ENCODE assay signal across 2 fruit fly cellular contexts in the genomic region with DNA sequence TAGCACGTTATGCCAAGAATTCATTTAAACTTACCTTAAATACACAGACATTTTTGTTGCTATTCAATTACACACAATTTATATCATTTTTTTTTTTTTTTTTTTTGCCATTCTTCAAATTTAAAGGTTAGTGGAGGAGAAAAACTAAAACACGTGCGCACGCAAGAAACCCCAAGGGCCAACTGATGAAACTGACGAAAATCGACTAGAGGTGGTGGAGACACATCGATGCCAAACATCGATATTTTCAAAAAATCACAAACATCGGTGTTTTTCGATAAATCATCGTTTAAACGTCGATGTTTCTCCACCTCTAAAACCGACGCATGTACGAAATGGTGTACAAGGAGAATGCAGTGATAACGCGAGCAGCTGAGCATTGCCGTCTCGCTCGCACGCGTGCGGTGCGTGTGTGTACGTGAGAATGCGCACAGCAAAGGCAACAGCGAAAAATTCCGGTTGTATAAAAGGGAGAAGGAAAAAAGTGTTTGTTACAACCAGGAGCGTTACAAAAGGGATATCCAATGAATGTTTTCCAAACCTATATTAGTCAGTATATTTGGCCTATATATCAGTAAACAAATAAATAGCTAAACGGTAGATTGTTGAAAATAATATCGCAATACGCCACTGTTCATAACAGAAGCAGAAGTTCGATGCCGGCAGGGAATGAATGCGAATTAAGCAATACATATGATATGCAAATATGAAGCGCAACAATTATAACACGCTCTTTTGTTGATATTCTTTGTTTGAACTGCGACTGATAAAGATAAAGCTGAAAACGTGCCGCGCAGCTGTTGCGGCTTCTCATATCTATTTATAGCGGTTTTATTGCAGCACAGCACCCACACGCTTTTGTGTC.
TF ChIP-seq lines count a peak whose summit lies in the region.

No protein-coding gene starts in this region.

TF ChIP-seq in whole organism, embryonic, 481 proteins besides CTCF, POLR2A, EP300 and RAD21 (continued from another document and continues in another):
- no peak for TF ChIP-seq Ets97D (GFP tag; optimal IDR thresholded peaks at IDR 0.05; lab: Kevin White, UChicago)
- no peak for TF ChIP-seq CG7357 (GFP tag; IDR thresholded peaks at IDR 0.05; lab: Robert Waterston, UW)
- TF ChIP-seq Opbp (GFP tag; IDR thresholded peaks at IDR 0.05; lab: Robert Waterston, UW; ENCODE audit: partially characterized antibody), result no peak
- peak; percentile 43 for TF ChIP-seq Asciz (GFP tag; optimal IDR thresholded peaks at IDR 0.05; lab: Kevin White, UChicago)
- TF ChIP-seq Sry-δ (GFP tag; optimal IDR thresholded peaks at IDR 0.05; lab: Kevin White, UChicago), result peak; percentile 88
- no peak for TF ChIP-seq CrebB (tag; optimal IDR thresholded peaks at IDR 0.05; lab: Kevin White, UChicago)
- no peak for TF ChIP-seq CG13123 (GFP tag; optimal IDR thresholded peaks at IDR 0.05; lab: Kevin White, UChicago)
- no peak for TF ChIP-seq phol (tag; optimal IDR thresholded peaks at IDR 0.05; lab: Kevin White, UChicago)
- TF ChIP-seq Ravus (GFP tag; IDR thresholded peaks at IDR 0.05; lab: Robert Waterston, UW), result no peak
- peak; percentile 27 for TF ChIP-seq BtbVII (GFP tag; optimal IDR thresholded peaks at IDR 0.05; lab: Kevin White, UChicago)
- no peak for TF ChIP-seq tup (GFP tag; optimal IDR thresholded peaks at IDR 0.05; lab: Kevin White, UChicago)
- TF ChIP-seq Xbp1 (GFP tag; optimal IDR thresholded peaks at IDR 0.05; lab: Kevin White, UChicago), result no peak
- no peak for TF ChIP-seq fd64A (GFP tag; optimal IDR thresholded peaks at IDR 0.05; lab: Kevin White, UChicago)
- no peak for TF ChIP-seq CG16779 (GFP tag; IDR thresholded peaks at IDR 0.05; lab: Robert Waterston, UW)
- no peak for TF ChIP-seq dati (GFP tag; IDR thresholded peaks at IDR 0.05; lab: Robert Waterston, UW)
- TF ChIP-seq Abd-B (GFP tag; optimal IDR thresholded peaks at IDR 0.05; lab: Kevin White, UChicago), result no peak
- TF ChIP-seq CG2712 (tag; optimal IDR thresholded peaks at IDR 0.05; lab: Kevin White, UChicago), result no peak
- no peak for TF ChIP-seq CG17829 (tag; optimal IDR thresholded peaks at IDR 0.05; lab: Kevin White, UChicago)
- TF ChIP-seq Dbx (GFP tag; IDR thresholded peaks at IDR 0.05; lab: Robert Waterston, UW), result no peak
- TF ChIP-seq pb (GFP tag; optimal IDR thresholded peaks at IDR 0.05; lab: Kevin White, UChicago), result no peak
- TF ChIP-seq CG10321 (GFP tag; IDR thresholded peaks at IDR 0.05; lab: Robert Waterston, UW), result no peak
- no peak for TF ChIP-seq ssp (GFP tag; IDR thresholded peaks at IDR 0.05; lab: Robert Waterston, UW)
- TF ChIP-seq CG10431 (GFP tag; optimal IDR thresholded peaks at IDR 0.05; lab: Kevin White, UChicago), result no peak
- no peak for TF ChIP-seq grn (GFP tag; optimal IDR thresholded peaks at IDR 0.05; lab: Kevin White, UChicago)
- peak; percentile 13 for TF ChIP-seq CG15514 (GFP tag; optimal IDR thresholded peaks at IDR 0.05; lab: Kevin White, UChicago)
- no peak for TF ChIP-seq fu2 (GFP tag; optimal IDR thresholded peaks at IDR 0.05; lab: Kevin White, UChicago)
- TF ChIP-seq CG33557 (GFP tag; optimal IDR thresholded peaks at IDR 0.05; lab: Kevin White, UChicago), result no peak
- no peak for TF ChIP-seq MTF-1 (GFP tag; optimal IDR thresholded peaks at IDR 0.05; lab: Kevin White, UChicago; ENCODE audit: borderline replicate concordance)
- TF ChIP-seq Neu2 (GFP tag; optimal IDR thresholded peaks at IDR 0.05; lab: Kevin White, UChicago; ENCODE audit: borderline replicate concordance), result no peak
- no peak for TF ChIP-seq Mad (GFP tag; optimal IDR thresholded peaks at IDR 0.05; lab: Kevin White, UChicago)
- no peak for TF ChIP-seq CG3065 (GFP tag; optimal IDR thresholded peaks at IDR 0.05; lab: Kevin White, UChicago)
- no peak for TF ChIP-seq CG15073 (GFP tag; optimal IDR thresholded peaks at IDR 0.05; lab: Kevin White, UChicago)
- no peak for TF ChIP-seq emc (GFP tag; optimal IDR thresholded peaks at IDR 0.05; lab: Kevin White, UChicago)
- no peak for TF ChIP-seq Meics (GFP tag; optimal IDR thresholded peaks at IDR 0.05; lab: Kevin White, UChicago)
- no peak for TF ChIP-seq Camta (GFP tag; optimal IDR thresholded peaks at IDR 0.05; lab: Kevin White, UChicago)
- TF ChIP-seq vvl (GFP tag; IDR thresholded peaks at IDR 0.05; lab: Robert Waterston, UW), result no peak
- TF ChIP-seq CG4424 (GFP tag; optimal IDR thresholded peaks at IDR 0.05; lab: Kevin White, UChicago), result no peak
- TF ChIP-seq nerfin-2 (GFP tag; IDR thresholded peaks at IDR 0.05; lab: Robert Waterston, UW; ENCODE audit: partially characterized antibody), result no peak
- TF ChIP-seq Hr78 (GFP tag; optimal IDR thresholded peaks at IDR 0.05; lab: Kevin White, UChicago), result no peak
- TF ChIP-seq CG2875 (GFP tag; optimal IDR thresholded peaks at IDR 0.05; lab: Kevin White, UChicago), result peak; percentile 2
- peak; percentile 78 for TF ChIP-seq BEAF-32 (GFP tag; optimal IDR thresholded peaks at IDR 0.05; lab: Kevin White, UChicago)
- TF ChIP-seq CG31388 (GFP tag; optimal IDR thresholded peaks at IDR 0.05; lab: Kevin White, UChicago), result no peak
- no peak for TF ChIP-seq ap (GFP tag; IDR thresholded peaks at IDR 0.05; lab: Robert Waterston, UW)
- TF ChIP-seq CG2120 (GFP tag; optimal IDR thresholded peaks at IDR 0.05; lab: Kevin White, UChicago), result no peak
- TF ChIP-seq CG30020 (tag; optimal IDR thresholded peaks at IDR 0.05; lab: Kevin White, UChicago), result peak; percentile 6
- TF ChIP-seq CG2199 (GFP tag; IDR thresholded peaks at IDR 0.05; lab: Robert Waterston, UW), result no peak
- peak; percentile 13 for TF ChIP-seq CG17186 (GFP tag; optimal IDR thresholded peaks at IDR 0.05; lab: Kevin White, UChicago)
- TF ChIP-seq CG14860 (GFP tag; IDR thresholded peaks at IDR 0.05; lab: Robert Waterston, UW; ENCODE audit: partially characterized antibody), result no peak
- no peak for TF ChIP-seq chn (GFP tag; optimal IDR thresholded peaks at IDR 0.05; lab: Kevin White, UChicago)
- peak; percentile 23 for TF ChIP-seq dmrt99B (tag; optimal IDR thresholded peaks at IDR 0.05; lab: Kevin White, UChicago)
- TF ChIP-seq az2 (GFP tag; optimal IDR thresholded peaks at IDR 0.05; lab: Kevin White, UChicago), result no peak
- TF ChIP-seq tx (GFP tag; optimal IDR thresholded peaks at IDR 0.05; lab: Kevin White, UChicago), result no peak
- no peak for TF ChIP-seq Dip2 (GFP tag; IDR thresholded peaks at IDR 0.05; lab: Robert Waterston, UW)
- TF ChIP-seq CG13424 (tag; optimal IDR thresholded peaks at IDR 0.05; lab: Kevin White, UChicago), result no peak
- TF ChIP-seq zfh2 (GFP tag; optimal IDR thresholded peaks at IDR 0.05; lab: Kevin White, UChicago), result no peak
- TF ChIP-seq CG10959 (GFP tag; IDR thresholded peaks at IDR 0.05; lab: Robert Waterston, UW), result no peak
- no peak for TF ChIP-seq CG1529 (GFP tag; optimal IDR thresholded peaks at IDR 0.05; lab: Kevin White, UChicago)
- TF ChIP-seq CG10979 (tag; optimal IDR thresholded peaks at IDR 0.05; lab: Kevin White, UChicago), result no peak
- no peak for TF ChIP-seq CkIIα-i1 (GFP tag; IDR thresholded peaks at IDR 0.05; lab: Robert Waterston, UW)
- peak; percentile 79 for TF ChIP-seq CG3995 (GFP tag; optimal IDR thresholded peaks at IDR 0.05; lab: Kevin White, UChicago)
- no peak for TF ChIP-seq CG11085 (GFP tag; IDR thresholded peaks at IDR 0.05; lab: Robert Waterston, UW)
- no peak for TF ChIP-seq ara (GFP tag; IDR thresholded peaks at IDR 0.05; lab: Robert Waterston, UW)
- TF ChIP-seq jigr1 (GFP tag; IDR thresholded peaks at IDR 0.05; lab: Robert Waterston, UW), result no peak
- TF ChIP-seq CG32767 (GFP tag; IDR thresholded peaks at IDR 0.05; lab: Robert Waterston, UW), result no peak

TF ChIP-seq in whole organism, prepupa, 60 proteins besides CTCF, POLR2A, EP300 and RAD21 (continued from another document):
- TF ChIP-seq CG8119 (GFP tag; IDR thresholded peaks at IDR 0.05; lab: Robert Waterston, UW), result no peak
- no peak for TF ChIP-seq fd59A (GFP tag; optimal IDR thresholded peaks at IDR 0.05; lab: Kevin White, UChicago)
- TF ChIP-seq pdm3 (GFP tag; optimal IDR thresholded peaks at IDR 0.05; lab: Kevin White, UChicago), result peak; percentile 35
- TF ChIP-seq Sox15 (GFP tag; optimal IDR thresholded peaks at IDR 0.05; lab: Kevin White, UChicago), result no peak
- TF ChIP-seq CG31627 (GFP tag; optimal IDR thresholded peaks at IDR 0.05; lab: Kevin White, UChicago), result peak; percentile 46
- no peak for TF ChIP-seq CG8319 (GFP tag; optimal IDR thresholded peaks at IDR 0.05; lab: Kevin White, UChicago)
- peak; percentile 48 for TF ChIP-seq net (GFP tag; optimal IDR thresholded peaks at IDR 0.05; lab: Kevin White, UChicago)
- TF ChIP-seq dsx (GFP tag; optimal IDR thresholded peaks at IDR 0.05; lab: Kevin White, UChicago; ENCODE audit: poor library complexity, severe bottlenecking), result peak; percentile 33
- TF ChIP-seq CG15336 (GFP tag; IDR thresholded peaks at IDR 0.05; lab: Robert Waterston, UW), result no peak
- TF ChIP-seq Ets21C (GFP tag; optimal IDR thresholded peaks at IDR 0.05; lab: Kevin White, UChicago), result no peak
